Worm (Caenorhabditis elegans) whole organism, midembryonic: ENCODE data around the gene T26H8.5.

ENCODE experiments used
- T22C8.4 ChIP-seq: fragments of 200-800 bp; sonication (Bioruptor generic); IDR thresholded peaks from 2 replicates; pipeline ENCODE4 v1.3.6; 2022; ENCODE audit warnings: missing genetic modification characterization, missing compliant biosample characterization
- cog-1 ChIP-seq: sonication (generic microtip); optimal IDR thresholded peaks from 2 replicates; lab custom pipeline; 2016; ENCODE audit warnings: missing genetic modification characterization, missing compliant biosample characterization
- flt-1 ChIP-seq: fragments of 200-800 bp; sonication (Bioruptor generic); IDR thresholded peaks from 2 replicates; pipeline ENCODE4 v1.3.6; 2022; ENCODE audit warnings: missing genetic modification characterization, missing compliant biosample characterization
- klf-2 ChIP-seq: fragments of 200-800 bp; sonication (Bioruptor generic); conservative IDR thresholded peaks from 2 replicates; pipeline ENCODE4 v1.3.6; 2022; ENCODE audit warnings: missing genetic modification reagents, missing genetic modification characterization, missing compliant biosample characterization
- med-1 ChIP-seq: sonication (generic microtip); optimal IDR thresholded peaks from 2 replicates; lab custom pipeline; 2017; ENCODE audit warnings: missing genetic modification characterization, mild to moderate bottlenecking, missing compliant biosample characterization, antibody characterized with exemption, missing genetic modification reagents; ENCODE audit not compliant: insufficient read depth
- ref-1 ChIP-seq: fragments of 200-800 bp; sonication (Bioruptor generic); conservative IDR thresholded peaks from 2 replicates; pipeline ENCODE4 v1.3.6; 2022; ENCODE audit warnings: missing genetic modification reagents, missing genetic modification characterization, missing compliant biosample characterization
- ztf-23 ChIP-seq: fragments of 200-800 bp; sonication (Bioruptor generic); IDR thresholded peaks from 2 replicates; pipeline ENCODE4 v1.3.6; 2022; ENCODE audit warnings: missing genetic modification reagents, missing genetic modification characterization, missing compliant biosample characterization
- ztf-29 ChIP-seq: fragments of 200-800 bp; sonication (Bioruptor generic); IDR thresholded peaks from 2 replicates; pipeline ENCODE4 v1.3.6; 2022; ENCODE audit warnings: missing genetic modification reagents, missing genetic modification characterization, missing compliant biosample characterization

ce11 chrV:15274757-15275156, 30.6 kb downstream of the T26H8.5 start, which contains the start of gene srw-16:
- TF ChIP-seq flt-1 (GFP tag; lab: Robert Waterston, UW) (no peak), med-1 (GFP tag; lab: Kevin White, UChicago) (no peak), klf-2 (GFP tag; lab: Robert Waterston, UW) (no peak), ref-1 (GFP tag; lab: Robert Waterston, UW) (no peak), cog-1 (tag; lab: Kevin White, UChicago) (no peak), ztf-23 (GFP tag; lab: Robert Waterston, UW) (no peak), ztf-29 (no peak), T22C8.4 (GFP tag; lab: Robert Waterston, UW) (no peak)
